Worm (Caenorhabditis elegans) whole organism, L3 larva: ENCODE results near the gene C02F12.8.

Source experiments
- ceh-82 ChIP-seq: fragments of 150-350 bp; optimal IDR thresholded peaks from 2 replicates; lab custom pipeline; 2014; ENCODE audit warnings: missing biosample characterization, missing genetic modification characterization
- daf-12 ChIP-seq: fragments of 150-350 bp; optimal IDR thresholded peaks from 2 replicates; lab custom pipeline; 2014; ENCODE audit warnings: missing biosample characterization, missing genetic modification reagents, missing genetic modification characterization
- egl-27 ChIP-seq: sonication (generic microtip); optimal IDR thresholded peaks from 4 replicates; lab custom pipeline; 2017; ENCODE audit warnings: missing biosample characterization, missing genetic modification reagents, missing genetic modification characterization
- elt-2 ChIP-seq: sonication (generic microtip); optimal IDR thresholded peaks from 2 replicates; lab custom pipeline; 2016; ENCODE audit warnings: missing genetic modification reagents, mild to moderate bottlenecking, missing genetic modification characterization, missing compliant biosample characterization
- eor-1 ChIP-seq, 2 experiments: fragments of 150-350 bp; optimal IDR thresholded peaks; 2 replicates each; lab custom pipeline; 2014 to 2018; ENCODE audit warnings: missing biosample characterization in 2 of 2, missing genetic modification characterization in 2 of 2
- fkh-10 ChIP-seq: sonication (generic microtip); optimal IDR thresholded peaks from 2 replicates; lab custom pipeline; 2017; ENCODE audit warnings: missing biosample characterization, missing genetic modification reagents, missing genetic modification characterization
- fkh-2 ChIP-seq: fragments of 150-350 bp; optimal IDR thresholded peaks from 2 replicates; lab custom pipeline; 2014; ENCODE audit warnings: missing biosample characterization, missing genetic modification reagents, missing genetic modification characterization
- hmg-11 ChIP-seq: sonication (generic microtip); optimal IDR thresholded peaks from 2 replicates; lab custom pipeline; 2016; ENCODE audit warnings: missing genetic modification characterization, missing compliant biosample characterization
- nhr-11 ChIP-seq: fragments of 150-350 bp; optimal IDR thresholded peaks from 2 replicates; lab custom pipeline; 2014; ENCODE audit warnings: missing biosample characterization, missing genetic modification characterization
- nhr-12 ChIP-seq: fragments of 150-350 bp; optimal IDR thresholded peaks from 2 replicates; lab custom pipeline; 2014; ENCODE audit warnings: missing biosample characterization, missing genetic modification characterization
- nhr-237 ChIP-seq: fragments of 150-350 bp; optimal IDR thresholded peaks from 2 replicates; lab custom pipeline; 2014; ENCODE audit warnings: missing biosample characterization, missing genetic modification characterization
- nhr-28 ChIP-seq: fragments of 150-350 bp; optimal IDR thresholded peaks from 2 replicates; lab custom pipeline; 2014; ENCODE audit warnings: missing biosample characterization, missing genetic modification characterization
- nhr-43 ChIP-seq: sonication (generic microtip); optimal IDR thresholded peaks from 2 replicates; lab custom pipeline; 2016; ENCODE audit warnings: mild to moderate bottlenecking, missing genetic modification characterization, missing compliant biosample characterization; ENCODE audit not compliant: poor library complexity, severe bottlenecking
- sea-2 ChIP-seq: fragments of 150-350 bp; sonication (generic microtip); optimal IDR thresholded peaks from 4 replicates; lab custom pipeline; 2014; ENCODE audit warnings: missing biosample characterization, missing genetic modification reagents, missing genetic modification characterization
- snpc-4 ChIP-seq: fragments of 150-350 bp; optimal IDR thresholded peaks from 2 replicates; lab custom pipeline; 2014; ENCODE audit warnings: missing biosample characterization, missing genetic modification characterization
- tbx-2 ChIP-seq: sonication (generic microtip); optimal IDR thresholded peaks from 2 replicates; lab custom pipeline; 2016; ENCODE audit warnings: mild to moderate bottlenecking, missing genetic modification characterization, missing compliant biosample characterization
- unc-62 ChIP-seq: fragments of 150-350 bp; sonication (generic microtip); optimal IDR thresholded peaks from 4 replicates; lab custom pipeline; 2014; ENCODE audit warnings: missing biosample characterization, missing genetic modification reagents, missing genetic modification characterization
- ztf-11 ChIP-seq: fragments of 150-350 bp; optimal IDR thresholded peaks from 2 replicates; lab custom pipeline; 2014; ENCODE audit warnings: missing biosample characterization, missing genetic modification characterization

The C02F12.8 gene

DNA sequence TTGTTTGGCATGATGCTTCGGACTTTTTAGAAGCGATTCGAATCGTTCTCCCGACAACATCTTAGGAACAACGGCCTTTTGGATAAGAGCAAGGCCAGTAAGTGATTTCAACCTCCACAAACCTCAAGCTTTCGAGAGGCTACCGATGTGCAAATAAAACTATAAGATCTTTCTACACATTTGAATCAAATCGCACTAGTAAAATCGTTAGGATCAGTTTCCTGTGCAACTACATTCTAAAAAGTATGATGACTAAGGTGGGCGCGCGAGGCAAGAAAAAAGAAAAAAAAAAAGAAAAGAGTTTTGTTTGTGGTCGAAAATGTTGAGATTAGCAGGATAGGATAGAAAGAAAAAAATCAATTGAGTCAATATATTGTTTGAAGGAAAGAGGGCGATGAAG is 48.2 kb downstream of the C02F12.8 start, which contains the start of gene tmem-24:
Gene tmem-24 (minus strand): TSS at position 101 of the 400 bp plus-strand sequence.
- TF ChIP-seq nhr-28 (tag; lab: Kevin White, UChicago), result no peak
- TF ChIP-seq elt-2, result no peak
- no peak for TF ChIP-seq snpc-4 (tag; lab: Kevin White, UChicago)
- no peak for TF ChIP-seq nhr-12 (tag; lab: Kevin White, UChicago)
- no peak for TF ChIP-seq sea-2 (GFP tag; lab: Kevin White, UChicago)
- no peak for TF ChIP-seq tbx-2 (tag; lab: Kevin White, UChicago)
- TF ChIP-seq eor-1 (tag; optimal IDR thresholded peaks at IDR 0.05; lab: Kevin White, UChicago), result no peak
- TF ChIP-seq fkh-2, result no peak
- TF ChIP-seq daf-12 (tag; lab: Kevin White, UChicago), result no peak
- no peak for TF ChIP-seq ztf-11
- TF ChIP-seq unc-62, result no peak
- no peak for TF ChIP-seq nhr-11 (tag; lab: Kevin White, UChicago)
- no peak for TF ChIP-seq egl-27 (tag; lab: Kevin White, UChicago)
- TF ChIP-seq nhr-237, result no peak
- TF ChIP-seq ceh-82 (tag; lab: Kevin White, UChicago), result no peak
- TF ChIP-seq nhr-43 (tag; lab: Kevin White, UChicago), result no peak
- TF ChIP-seq hmg-11, result no peak
- no peak for TF ChIP-seq fkh-10
